Worm (Caenorhabditis elegans) whole organism, late embryonic: ENCODE data around the gene T22B2.5.
A peak's percentile ranks its signal among the peaks of the same experiment; 100 is the strongest.

Experiments used
- C08G9.2 ChIP-seq: sonication (generic microtip); optimal IDR thresholded peaks from 2 replicates; lab custom pipeline; 2016; ENCODE audit warnings: mild to moderate bottlenecking, missing genetic modification characterization, moderate library complexity, missing compliant biosample characterization
- C38D4.7 ChIP-seq: fragments of 200-800 bp; sonication (Bioruptor generic); optimal IDR thresholded peaks from 2 replicates; lab custom pipeline; 2018; ENCODE audit warnings: mild to moderate bottlenecking, missing genetic modification characterization, moderate library complexity, missing compliant biosample characterization
- F13H6.1 ChIP-seq: sonication (generic microtip); optimal IDR thresholded peaks from 2 replicates; lab custom pipeline; 2016; ENCODE audit warnings: missing genetic modification characterization, missing compliant biosample characterization
- T23F11.4 ChIP-seq: fragments of 200-800 bp; sonication (Bioruptor generic); optimal IDR thresholded peaks from 2 replicates; lab custom pipeline; 2018; ENCODE audit warnings: mild to moderate bottlenecking, missing genetic modification characterization, missing compliant biosample characterization
- fkh-10 ChIP-seq: fragments of 150-350 bp; optimal IDR thresholded peaks from 2 replicates; lab custom pipeline; 2014; ENCODE audit warnings: missing biosample characterization, missing genetic modification reagents, missing genetic modification characterization
- hlh-30 ChIP-seq: sonication (generic microtip); optimal IDR thresholded peaks from 2 replicates; lab custom pipeline; 2017; ENCODE audit warnings: antibody characterized with exemption, missing genetic modification characterization, missing compliant biosample characterization; ENCODE audit not compliant: insufficient read depth
- mec-3 ChIP-seq: sonication (generic microtip); optimal IDR thresholded peaks from 2 replicates; lab custom pipeline; 2016; ENCODE audit warnings: borderline replicate concordance, missing genetic modification characterization, missing compliant biosample characterization
- pros-1 ChIP-seq: fragments of 150-350 bp; optimal IDR thresholded peaks from 2 replicates; lab custom pipeline; 2014; ENCODE audit warnings: missing biosample characterization, missing genetic modification reagents, missing genetic modification characterization
- syd-9 ChIP-seq: sonication (generic microtip); optimal IDR thresholded peaks from 2 replicates; lab custom pipeline; 2016; ENCODE audit warnings: mild to moderate bottlenecking, missing genetic modification characterization, moderate library complexity, missing compliant biosample characterization
- unc-55 ChIP-seq: sonication (generic microtip); optimal IDR thresholded peaks from 2 replicates; lab custom pipeline; 2017; ENCODE audit warnings: missing biosample characterization, missing genetic modification reagents, missing genetic modification characterization
- zip-5 ChIP-seq: sonication (generic microtip); optimal IDR thresholded peaks from 2 replicates; lab custom pipeline; 2016; ENCODE audit warnings: missing genetic modification characterization, missing compliant biosample characterization

DNA sequence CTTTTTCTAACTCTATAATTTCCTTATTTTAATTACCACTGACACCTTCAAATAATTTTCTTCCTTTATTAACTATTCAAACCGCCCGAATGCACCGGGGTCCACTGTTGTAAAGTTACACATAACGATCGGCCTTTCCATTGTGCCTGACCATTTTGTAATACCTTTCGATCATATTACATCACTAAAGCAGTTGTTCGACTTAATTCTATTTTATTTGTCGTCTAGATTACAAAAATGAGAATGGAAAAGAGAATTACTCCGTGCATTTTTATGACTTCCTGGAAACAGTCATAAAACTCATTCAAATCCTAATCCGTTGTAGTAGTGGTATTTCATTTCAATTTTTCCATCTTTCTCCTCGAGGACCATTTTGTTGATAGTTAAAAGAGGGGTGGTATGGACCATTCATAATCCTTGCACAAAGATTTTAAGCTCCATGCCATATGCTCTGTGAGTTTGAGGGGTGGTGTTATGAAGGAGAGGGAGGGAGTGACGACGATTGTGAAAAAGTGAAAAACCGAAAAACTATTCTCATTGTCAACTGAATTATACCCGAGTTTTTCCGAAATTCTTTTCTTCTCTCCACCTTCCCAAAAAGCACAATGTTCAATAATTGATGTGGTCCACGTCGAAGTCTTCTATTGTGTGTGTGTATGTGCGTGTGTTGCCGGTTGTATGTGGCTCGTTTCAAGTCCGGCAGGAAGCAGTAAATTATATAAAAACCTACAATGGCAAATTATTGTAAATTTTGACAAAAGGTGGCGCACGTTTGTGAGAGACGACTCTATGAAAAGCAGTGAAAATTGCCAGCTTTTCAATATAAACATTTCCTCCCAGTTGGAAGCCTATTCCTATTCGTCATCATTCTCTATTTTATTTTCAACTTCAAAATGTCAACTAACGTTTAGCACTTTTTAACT lies 12.7 kb downstream of the T22B2.5 start:
- TF ChIP-seq T23F11.4 (GFP tag; lab: Kevin White, UChicago) (no peak), hlh-30 (no peak), F13H6.1 (no peak), C08G9.2 (tag; lab: Kevin White, UChicago) (no peak), syd-9 (no peak), mec-3 (tag; lab: Kevin White, UChicago) (no peak), fkh-10 (GFP tag; lab: Kevin White, UChicago) (no peak), zip-5 (tag; lab: Kevin White, UChicago) (no peak), pros-1 (tag; lab: Kevin White, UChicago) (no peak), C38D4.7 (GFP tag; lab: Kevin White, UChicago) (no peak), unc-55 (peak; percentile 11)
